Worm (Caenorhabditis elegans): ENCODE results near the gene nhr-163.

ce11 chrV:7027055-7027454 is 41.2 kb upstream of the nhr-163 start, which contains the start of gene F20A1.6:
- TF ChIP-seq mdt-29 (GFP tag; IDR thresholded peaks at IDR 0.05) = no peak
- no peak for TF ChIP-seq aly-2 (tag; optimal IDR thresholded peaks at IDR 0.05)
- no peak for TF ChIP-seq unc-62 (GFP tag; optimal IDR thresholded peaks at IDR 0.05 in 1 of 2)
- TF ChIP-seq unc-62 (tag; optimal IDR thresholded peaks at IDR 0.05) = no peak
- no peak for TF ChIP-seq zip-2 (tag; optimal IDR thresholded peaks at IDR 0.05)
- TF ChIP-seq nhr-11 (tag; optimal IDR thresholded peaks at IDR 0.05) = no peak
- no peak for TF ChIP-seq jun-1 (tag; optimal IDR thresholded peaks at IDR 0.05)
- no peak for TF ChIP-seq hmg-1.1 (GFP tag; IDR thresholded peaks at IDR 0.05)
- no peak for TF ChIP-seq ztf-11 (tag; optimal IDR thresholded peaks at IDR 0.05)
- TF ChIP-seq nhr-41 (GFP tag; IDR thresholded peaks at IDR 0.05) = no peak
- TF ChIP-seq ceh-82 (tag; optimal IDR thresholded peaks at IDR 0.05) = no peak
- no peak for TF ChIP-seq lin-15B (tag; optimal IDR thresholded peaks at IDR 0.05)
- no peak for TF ChIP-seq lim-7 (GFP tag; IDR thresholded peaks at IDR 0.05)
- TF ChIP-seq nhr-42 (GFP tag; IDR thresholded peaks at IDR 0.05) = no peak
